Fruit fly (Drosophila melanogaster): ENCODE data around the gene Men-b.

Gene Men-b

dm6 chr3R:27198883-27199780 is 47.7 kb downstream of the Men-b start:
- no peak for TF ChIP-seq CG8478 (optimal IDR thresholded peaks at IDR 0.05)
- no peak for TF ChIP-seq CTCF (optimal IDR thresholded peaks at IDR 0.05)

dm6 chr3R:27201538-27202281 is 50.2 kb downstream of the Men-b start:
- TF ChIP-seq CTCF (optimal IDR thresholded peaks at IDR 0.05) = no peak
- no peak for TF ChIP-seq CG8478 (optimal IDR thresholded peaks at IDR 0.05)

dm6 chr3R:27202330-27202729 is 50.9 kb downstream of the Men-b start:
- no peak for TF ChIP-seq CG8478 (optimal IDR thresholded peaks at IDR 0.05)
- no peak for TF ChIP-seq CTCF (optimal IDR thresholded peaks at IDR 0.05)

dm6 chr3R:27203856-27204255 is 52.4 kb downstream of the Men-b start:
- TF ChIP-seq CTCF (optimal IDR thresholded peaks at IDR 0.05) (no peak), CG8478 (optimal IDR thresholded peaks at IDR 0.05) (no peak)

- TF ChIP-seq CTCF (optimal IDR thresholded peaks at IDR 0.05) = no peak
- no peak for TF ChIP-seq CG8478 (optimal IDR thresholded peaks at IDR 0.05)
Observed at dm6 chr3R:27204694-27205414, 53.4 kb downstream of the Men-b start.

All from S2 (cell line).